Fruit fly (Drosophila melanogaster) whole organism, larva: ENCODE results near the gene Ance-2.

Source experiments
- noc ChIP-seq: fragments of 200-800 bp; sonication (Bioruptor generic); optimal IDR thresholded peaks from 3 replicates; lab custom pipeline; 2019; ENCODE audit warnings: missing biosample characterization, mild to moderate bottlenecking, missing genetic modification characterization, moderate library complexity

Gene Ance-2

DNA sequence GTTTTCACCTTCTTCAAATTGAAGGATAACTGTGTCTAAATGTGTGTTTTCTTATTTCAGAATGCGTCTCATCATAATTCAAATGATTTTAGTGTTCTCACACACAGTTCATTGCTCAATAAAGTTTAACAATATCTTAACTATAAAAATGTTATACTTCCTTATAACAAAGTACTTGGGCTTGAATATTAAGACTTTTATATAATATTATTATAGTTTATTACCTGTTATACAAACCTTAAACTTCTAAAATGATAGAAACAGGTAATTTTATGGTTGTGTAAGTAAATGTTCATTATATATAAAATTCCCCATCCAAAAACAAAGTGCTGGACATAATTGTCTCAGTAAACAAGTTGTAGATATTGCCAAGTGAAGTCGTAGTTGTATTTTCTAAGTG lies at the start of gene Ance-2:
TSS of gene Ance-2 (plus strand) at position 301 of the 400 bp plus-strand sequence.
- TF ChIP-seq noc (tag; lab: Kevin White, UChicago) = no peak

DNA sequence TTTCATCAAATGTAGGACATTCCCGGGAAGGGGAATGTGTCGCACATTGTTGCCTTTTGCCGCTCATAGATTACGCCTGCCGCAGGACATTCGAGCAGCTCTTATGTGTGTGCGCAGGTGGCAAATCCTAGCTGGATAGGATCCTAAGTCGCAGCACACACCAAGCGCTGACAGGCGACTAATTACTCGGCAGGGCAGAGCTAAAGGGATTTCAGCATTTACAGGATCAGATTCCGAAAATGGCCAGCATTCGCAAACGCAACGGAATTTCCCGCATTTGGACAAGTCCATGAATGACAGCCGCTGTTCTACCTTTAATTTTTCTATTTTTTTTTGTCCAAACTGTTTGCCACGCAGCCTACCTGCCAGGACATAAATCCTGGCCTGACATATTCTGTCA lies 41.5 kb upstream of the Ance-2 start:
- no peak for TF ChIP-seq noc (tag; lab: Kevin White, UChicago)

DNA sequence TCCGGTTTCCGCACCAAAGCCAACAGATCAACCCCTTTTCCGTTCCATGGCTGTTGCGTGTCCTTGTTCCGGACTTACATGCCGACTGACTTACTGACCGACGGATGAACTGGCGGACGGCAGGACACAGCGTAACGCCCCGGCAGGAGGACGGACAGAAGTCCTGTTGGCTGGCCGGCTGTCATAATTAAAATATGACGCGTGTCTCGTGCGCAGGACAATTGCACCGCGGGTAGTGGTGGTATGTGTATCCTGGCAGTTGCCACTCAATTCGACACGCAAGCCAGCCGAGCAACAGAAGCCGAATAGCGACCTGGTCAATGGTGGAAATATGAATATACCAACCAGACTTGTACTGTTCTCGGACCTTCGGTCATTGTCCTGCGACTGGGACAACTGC lies 39.7 kb upstream of the Ance-2 start:
- TF ChIP-seq noc (tag; lab: Kevin White, UChicago) = no peak

DNA sequence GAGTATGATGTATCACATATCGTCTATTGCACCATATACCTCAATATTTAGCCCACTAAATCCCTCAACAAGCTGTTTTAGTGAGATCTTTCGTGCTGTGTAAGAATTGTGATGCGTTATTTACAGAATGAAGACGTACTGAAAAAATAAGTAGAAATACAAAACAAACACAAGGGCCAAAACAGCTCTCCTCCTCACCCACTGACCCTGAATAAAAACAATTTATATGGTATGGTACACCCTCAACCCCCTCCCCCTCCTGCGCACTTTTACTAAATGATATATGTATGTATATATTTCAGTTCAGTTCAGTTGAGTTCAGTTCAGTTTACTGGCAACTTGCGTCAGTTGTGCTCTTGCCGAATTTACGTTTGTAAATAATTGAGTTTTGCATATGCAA lies 36.0 kb upstream of the Ance-2 start:
- no peak for TF ChIP-seq noc (tag; lab: Kevin White, UChicago)

DNA sequence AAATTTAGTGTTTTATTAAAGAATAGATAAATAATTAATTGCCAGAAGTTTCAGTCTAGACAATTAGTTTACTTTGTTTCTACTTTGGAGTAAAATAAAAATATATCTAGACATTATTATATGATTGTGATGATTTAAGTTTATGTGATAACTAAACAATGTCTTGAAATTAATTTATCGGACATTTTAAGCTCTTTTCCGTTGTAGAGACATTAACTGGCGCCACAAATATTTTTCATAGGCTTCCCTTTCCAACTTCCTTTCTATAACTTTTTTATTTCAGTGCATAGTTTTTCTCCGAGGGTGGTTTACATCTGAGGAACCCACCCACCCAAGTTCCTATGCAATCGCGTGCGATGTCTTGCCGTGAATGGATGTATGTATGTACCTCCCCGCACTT lies 32.4 kb upstream of the Ance-2 start:
- TF ChIP-seq noc (tag; lab: Kevin White, UChicago) = no peak

DNA sequence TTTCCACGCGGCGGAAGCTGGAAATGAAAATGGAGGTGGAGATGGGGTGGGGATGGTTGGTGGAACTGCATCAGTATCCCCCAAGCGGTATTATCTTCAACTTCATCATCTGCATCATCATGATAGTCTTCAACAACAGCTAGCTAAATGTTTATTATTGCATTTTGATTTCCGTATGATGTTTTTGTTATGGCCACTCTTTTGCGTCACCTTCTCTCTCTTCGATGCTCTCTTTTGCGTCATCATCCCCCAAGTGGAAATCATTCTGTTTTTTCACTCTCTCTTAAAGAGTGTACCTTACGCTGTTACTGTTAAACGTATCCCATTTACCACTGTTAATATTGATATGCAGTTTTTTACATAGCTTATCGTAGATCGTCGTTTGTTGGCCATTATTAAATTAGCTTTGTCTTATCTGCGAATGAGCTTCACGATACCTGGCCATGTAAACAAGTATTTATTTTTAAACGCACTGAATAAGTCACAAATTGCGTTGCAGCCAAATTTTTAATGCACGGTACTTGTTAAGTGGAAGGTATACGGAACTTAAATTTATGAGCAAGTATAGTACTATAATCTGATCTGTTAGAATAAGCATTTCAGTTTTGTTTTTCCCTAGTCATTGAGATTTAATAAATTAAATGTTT lies 31.1 kb upstream of the Ance-2 start:
- TF ChIP-seq noc (tag; lab: Kevin White, UChicago) = no peak

DNA sequence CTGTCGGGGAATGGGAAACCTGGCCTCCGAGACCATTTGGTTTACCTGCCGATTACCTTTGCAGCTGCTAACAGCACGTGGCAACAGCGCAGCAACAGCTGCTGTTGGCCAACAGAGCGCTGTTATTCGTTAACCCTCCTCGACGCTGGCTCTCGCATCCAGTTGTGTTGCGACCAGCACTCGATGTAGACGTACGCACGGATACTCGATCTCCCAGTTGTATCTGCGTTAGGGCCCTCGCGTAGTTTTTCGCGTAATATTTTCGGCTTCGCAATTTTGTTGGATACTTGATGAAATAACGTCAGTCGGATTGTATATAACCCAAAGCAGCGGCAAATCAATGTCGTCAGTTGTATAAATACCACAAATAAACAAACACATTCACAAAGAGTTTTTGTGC lies 30.3 kb upstream of the Ance-2 start:
- peak; percentile 31 for TF ChIP-seq noc (tag; lab: Kevin White, UChicago)

DNA sequence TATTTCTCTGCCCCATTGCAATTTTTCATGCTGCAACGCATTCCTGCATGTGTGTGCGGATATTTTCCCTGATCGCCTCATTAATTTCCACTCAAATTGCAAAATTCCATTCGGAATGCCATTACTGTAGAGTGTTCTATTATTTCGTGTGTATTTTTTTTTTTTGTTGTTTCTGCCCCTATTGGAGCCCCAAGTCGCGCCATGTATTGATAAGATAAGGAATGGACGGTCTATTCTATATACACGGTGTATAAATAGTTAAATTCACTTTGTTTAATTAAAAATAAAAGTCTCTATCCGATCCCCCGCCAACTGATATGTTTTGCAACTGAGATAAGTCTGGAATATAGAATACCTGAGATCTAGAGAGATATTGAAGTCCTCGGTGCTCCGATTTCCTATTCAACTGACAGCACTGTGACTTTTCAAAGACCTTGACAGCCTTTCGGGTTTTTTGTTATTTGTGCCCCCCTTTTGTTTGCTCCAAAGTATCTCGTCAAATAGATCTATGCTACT lies 27.7 kb upstream of the Ance-2 start:
- no peak for TF ChIP-seq noc (tag; lab: Kevin White, UChicago)

DNA sequence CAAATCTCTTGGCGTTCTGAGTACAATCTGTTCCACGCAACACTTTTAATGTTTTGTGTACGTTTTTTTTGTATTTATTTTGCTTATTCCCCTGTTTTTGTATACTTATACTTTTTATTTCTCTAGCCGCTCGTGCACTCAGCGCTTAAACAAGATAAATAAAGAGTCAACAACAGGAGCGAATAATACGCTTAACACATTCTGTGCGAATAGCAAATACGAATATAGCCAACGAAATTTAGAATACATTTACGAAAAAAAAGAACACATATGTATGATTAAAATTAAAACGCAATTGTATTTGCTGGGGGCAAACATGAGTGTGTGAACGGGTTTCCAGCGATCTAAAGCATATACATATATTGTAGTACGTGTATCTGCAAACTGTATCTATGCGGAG lies 27.2 kb upstream of the Ance-2 start:
- peak; percentile 83 for TF ChIP-seq noc (tag; lab: Kevin White, UChicago)

DNA sequence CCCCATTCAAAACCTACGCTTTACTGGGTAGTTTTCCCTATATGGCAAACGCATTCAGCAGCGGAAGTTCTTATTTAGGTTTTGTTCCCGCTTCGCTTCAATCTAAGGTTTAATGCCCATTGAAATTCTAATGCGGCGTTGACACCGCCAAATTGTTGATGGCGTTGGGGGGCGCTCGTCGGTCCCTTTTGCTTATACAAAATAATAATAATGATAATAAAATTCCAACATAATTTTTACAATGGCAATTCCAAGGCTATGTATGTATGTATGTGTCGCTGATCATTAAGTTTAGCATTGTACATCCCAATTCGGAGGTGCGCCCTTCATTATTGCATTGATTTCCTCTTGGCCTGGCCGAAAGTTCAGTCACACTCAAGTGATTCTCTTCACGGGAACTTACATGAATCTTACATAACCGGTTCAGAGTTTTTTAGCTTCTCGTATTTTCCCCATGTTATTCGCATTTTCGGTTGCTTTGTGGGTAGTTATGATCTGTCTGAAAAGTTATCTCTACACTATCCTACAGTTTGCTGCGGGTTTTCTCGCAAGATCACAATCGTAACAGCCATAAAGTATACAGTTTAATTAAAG lies 25.0 kb upstream of the Ance-2 start:
- no peak for TF ChIP-seq noc (tag; lab: Kevin White, UChicago)

DNA sequence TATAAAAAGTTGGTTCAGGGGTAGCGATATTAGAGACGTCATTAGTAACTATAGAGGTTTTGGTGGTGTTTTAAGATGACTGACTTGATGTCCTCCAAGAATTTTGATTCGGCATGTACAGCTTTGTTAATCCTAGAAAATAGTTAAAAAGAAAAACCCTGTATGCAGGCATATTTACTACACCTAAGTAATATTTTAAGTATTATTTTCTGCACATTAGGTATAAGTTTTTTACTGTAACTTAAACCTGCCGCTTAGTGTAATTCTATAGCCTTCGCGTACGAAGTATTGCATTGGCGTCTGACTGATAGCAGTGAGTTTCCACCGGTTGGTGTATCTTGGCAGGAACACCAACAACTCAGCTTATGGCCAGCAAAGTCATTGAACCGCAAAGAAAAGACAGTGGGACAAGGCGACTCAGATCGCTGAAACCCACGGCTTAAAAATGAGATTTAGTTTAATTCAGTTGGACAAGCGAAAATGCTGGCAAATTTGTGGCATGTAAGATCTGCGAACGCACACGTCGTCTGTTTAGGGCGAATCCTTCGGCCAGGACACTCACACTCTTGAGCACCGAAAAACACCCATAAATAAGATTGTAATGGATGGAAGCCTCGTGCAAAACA lies 24.3 kb upstream of the Ance-2 start:
- TF ChIP-seq noc (tag; lab: Kevin White, UChicago) = no peak

DNA sequence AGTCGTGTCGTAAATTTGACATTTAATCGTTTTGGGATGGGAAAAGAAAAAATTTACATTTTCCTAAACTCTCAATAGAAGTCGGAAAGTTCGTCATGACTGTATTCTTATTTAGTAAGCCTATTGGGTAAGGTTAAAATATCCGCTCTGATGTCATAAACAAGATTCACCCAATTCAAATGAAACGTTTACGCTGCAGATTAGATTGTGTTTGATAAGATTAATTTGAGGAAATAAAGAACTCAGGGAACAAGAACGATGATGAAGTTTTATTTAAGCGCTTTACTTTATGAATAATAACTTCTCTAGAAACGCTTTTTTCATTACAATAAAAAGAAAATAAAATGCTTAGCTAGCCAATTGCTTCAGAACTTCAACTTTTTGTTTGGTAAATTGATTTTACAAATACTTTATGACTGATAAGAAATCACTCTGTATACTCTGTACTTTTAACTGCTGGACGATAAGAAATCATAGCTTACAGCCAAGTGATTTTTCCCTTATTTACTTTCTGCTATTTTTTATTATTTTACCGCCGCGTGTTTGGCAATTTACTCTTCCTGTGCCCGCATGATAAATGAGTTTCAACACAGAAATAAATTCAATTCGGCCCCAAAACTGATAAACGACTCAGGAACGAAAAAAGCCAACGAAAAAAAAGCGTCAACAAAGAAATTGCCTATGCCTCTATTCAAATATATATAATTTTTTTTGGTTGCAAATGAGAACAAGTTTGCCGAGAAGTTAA lies 22.6 kb upstream of the Ance-2 start:
- TF ChIP-seq noc (tag; lab: Kevin White, UChicago) = no peak

DNA sequence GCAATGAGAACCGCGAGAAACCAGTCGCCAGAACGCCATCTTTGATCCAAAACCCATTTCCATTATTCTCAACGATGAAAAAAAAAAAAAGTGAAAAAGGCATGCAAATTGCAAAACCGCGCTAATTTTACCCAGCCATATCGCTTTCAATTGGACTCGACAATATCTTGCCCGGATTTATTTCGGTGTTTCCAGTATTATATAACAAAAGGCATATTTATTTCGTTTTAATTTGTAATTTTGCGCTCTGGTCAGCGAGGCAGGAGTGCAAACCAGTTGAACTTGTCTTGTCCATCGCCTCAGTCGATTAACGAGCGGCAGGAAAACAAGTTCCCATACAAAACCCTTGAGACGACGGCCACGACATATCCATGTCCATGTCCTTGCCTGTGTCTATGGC lies 19.2 kb upstream of the Ance-2 start:
- no peak for TF ChIP-seq noc (tag; lab: Kevin White, UChicago)

DNA sequence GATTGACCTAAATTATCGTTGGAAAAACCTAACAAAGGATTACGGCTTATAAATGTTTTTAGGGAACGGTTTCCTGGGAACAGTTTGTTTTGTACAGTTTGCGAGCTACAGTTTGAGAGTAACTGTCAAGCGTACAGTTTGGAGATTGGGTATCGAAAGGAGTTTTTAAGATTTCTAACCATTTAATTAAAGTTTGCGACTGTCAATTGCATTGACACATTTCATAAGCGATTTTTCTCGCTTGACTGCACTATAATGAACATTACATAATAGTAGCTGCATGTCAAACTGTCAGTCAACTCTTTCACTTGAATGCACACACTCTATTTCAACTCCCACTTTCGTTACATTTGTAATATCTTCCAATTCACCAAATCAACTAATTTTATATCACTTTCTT lies 16.3 kb upstream of the Ance-2 start:
- TF ChIP-seq noc (tag; lab: Kevin White, UChicago) = no peak

DNA sequence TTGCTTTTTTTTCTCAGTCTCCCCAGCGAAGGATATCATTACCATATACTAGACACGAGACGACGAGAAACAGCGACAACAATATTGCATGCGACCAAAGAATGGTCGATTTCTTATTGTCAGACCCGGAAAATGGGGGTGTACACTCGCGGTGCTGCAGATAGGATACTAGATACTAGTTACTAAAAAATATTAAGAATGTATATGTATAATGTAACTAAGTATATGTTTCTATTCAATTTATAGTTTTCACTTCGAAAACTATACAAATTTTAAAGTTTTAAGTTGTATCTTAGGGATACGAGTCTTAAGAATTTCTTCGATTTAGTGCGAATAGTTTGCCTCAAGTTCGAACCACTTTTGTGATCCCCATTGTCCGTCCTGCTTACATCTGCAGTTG lies 15.7 kb upstream of the Ance-2 start:
- no peak for TF ChIP-seq noc (tag; lab: Kevin White, UChicago)
